Worm (Caenorhabditis elegans) whole organism, late embryonic: ENCODE results near the gene lec-1.

ENCODE experiments used
- T23F11.4 ChIP-seq: fragments of 200-800 bp; sonication (Bioruptor generic); optimal IDR thresholded peaks from 2 replicates; lab custom pipeline; 2018; ENCODE audit warnings: mild to moderate bottlenecking, missing genetic modification characterization, missing compliant biosample characterization
- ama-1 ChIP-seq: fragments of 150-350 bp; optimal IDR thresholded peaks from 2 replicates; lab custom pipeline; 2014
- hlh-30 ChIP-seq: sonication (generic microtip); optimal IDR thresholded peaks from 2 replicates; lab custom pipeline; 2017; ENCODE audit warnings: antibody characterized with exemption, missing genetic modification characterization, missing compliant biosample characterization; ENCODE audit not compliant: insufficient read depth

DNA sequence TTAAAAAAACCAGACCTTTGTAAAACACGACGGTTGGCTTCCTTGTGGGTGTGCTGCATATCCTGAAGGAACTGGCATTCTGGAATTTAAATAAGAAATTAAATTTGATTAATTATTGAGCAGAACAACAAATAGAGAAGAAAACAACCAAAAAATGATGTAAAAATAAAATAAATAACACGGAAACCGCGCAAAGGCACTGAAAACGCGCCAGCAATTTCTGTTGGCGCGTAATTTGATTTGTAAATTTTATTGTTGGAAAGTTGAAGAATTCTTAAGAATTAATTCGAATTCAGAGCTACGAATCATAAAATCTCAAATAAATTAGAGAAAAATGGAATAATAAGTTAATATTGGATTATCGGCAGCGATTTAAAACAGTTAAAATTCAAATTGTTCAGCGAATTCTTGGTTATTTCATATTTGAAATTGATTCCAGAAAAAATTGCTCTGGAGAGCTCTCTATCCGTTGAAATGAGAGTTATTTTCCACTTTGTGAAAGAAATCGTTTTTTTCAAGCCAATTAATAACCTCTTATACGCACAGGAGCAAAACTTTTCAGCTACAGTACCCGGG, 42.6 kb downstream of the lec-1 start, which contains the start of gene romo-1:
- TF ChIP-seq hlh-30 (no peak), ama-1 (no peak), T23F11.4 (GFP tag; lab: Kevin White, UChicago) (no peak)
